Worm (Caenorhabditis elegans): ENCODE results near the gene flap-1.

Gene flap-1

DNA sequence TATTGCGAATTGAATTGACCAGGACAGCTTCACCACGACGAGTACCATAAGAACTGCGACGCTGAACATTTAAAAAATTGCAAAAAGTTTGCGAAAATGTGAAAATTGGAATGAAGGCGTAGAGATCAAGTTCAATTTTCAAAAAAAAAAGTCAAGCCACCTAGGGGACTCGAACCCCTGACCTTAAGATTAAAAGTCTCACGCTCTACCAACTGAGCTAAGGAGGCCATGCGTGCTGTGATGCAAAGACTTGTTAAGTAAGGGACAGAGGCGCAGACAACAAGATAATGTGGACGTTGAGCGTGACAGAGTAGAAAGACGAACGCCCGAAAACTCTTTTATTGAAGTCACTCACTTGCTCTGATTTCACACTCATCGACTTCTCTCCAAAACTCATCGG lies 41.1 kb downstream of the flap-1 start (continued):
- peak; percentile 85 for TF ChIP-seq ctbp-1 (GFP tag; IDR thresholded peaks at IDR 0.05)
- peak; percentile 38 for TF ChIP-seq gei-8 (GFP tag; optimal IDR thresholded peaks at IDR 0.05)
- TF ChIP-seq mdl-1 (tag; optimal IDR thresholded peaks at IDR 0.05), result peak; percentile 19 to 36
- peak; percentile 91 for TF ChIP-seq ceh-44 (GFP tag; IDR thresholded peaks at IDR 0.05)
- peak; percentile 8 for TF ChIP-seq R02D3.7 (tag; optimal IDR thresholded peaks at IDR 0.05)
- 0 out of 2 replicates have a peak, but pooled peaks have one; percentile 22 for TF ChIP-seq saeg-2 (GFP tag; IDR thresholded peaks at IDR 0.05)
- peak; percentile 88 for TF ChIP-seq F26F4.8 (GFP tag; conservative IDR thresholded peaks at IDR 0.05)
- TF ChIP-seq tra-1 (GFP tag; IDR thresholded peaks at IDR 0.05), result peak; percentile 92
- 0 out of 2 replicates have a peak, but pooled peaks have one; percentile 58 for TF ChIP-seq ZK337.2 (GFP tag; IDR thresholded peaks at IDR 0.05)
- no peak for TF ChIP-seq nhr-76 (tag; optimal IDR thresholded peaks at IDR 0.05)
- TF ChIP-seq unc-130 (GFP tag; optimal IDR thresholded peaks at IDR 0.05), result peak; percentile 51

DNA sequence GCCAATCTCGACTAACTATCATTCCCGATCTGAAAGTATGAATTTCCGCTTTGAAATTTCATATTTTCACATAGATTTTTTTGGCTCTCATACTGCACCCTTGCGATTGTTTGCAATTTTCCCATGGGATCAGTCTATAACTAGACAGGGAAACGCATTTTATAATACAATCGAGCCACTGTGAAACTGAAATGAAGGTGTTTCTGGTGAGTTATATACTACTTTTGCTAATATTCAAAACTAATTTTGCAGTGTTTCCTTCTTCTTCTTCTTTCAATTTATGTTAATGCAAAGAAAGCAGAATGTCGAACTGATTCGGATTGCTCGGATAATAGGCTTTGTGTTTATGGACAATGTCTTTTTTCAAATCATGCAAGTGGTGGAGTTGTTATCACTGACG lies 42.7 kb downstream of the flap-1 start:
- TF ChIP-seq daf-19 (GFP tag; conservative IDR thresholded peaks at IDR 0.05) (no peak), aha-1 (tag) (peak; percentile 1), unc-62 (GFP tag; optimal IDR thresholded peaks at IDR 0.05 in 1 of 2) (peak in 1 of 2 experiments; percentile 98), unc-62 (tag; optimal IDR thresholded peaks at IDR 0.05) (no peak), spr-3 (GFP tag; optimal IDR thresholded peaks at IDR 0.05) (no peak), lin-29 (GFP tag; IDR thresholded peaks at IDR 0.05) (no peak), saeg-2 (GFP tag; IDR thresholded peaks at IDR 0.05) (no peak)

DNA sequence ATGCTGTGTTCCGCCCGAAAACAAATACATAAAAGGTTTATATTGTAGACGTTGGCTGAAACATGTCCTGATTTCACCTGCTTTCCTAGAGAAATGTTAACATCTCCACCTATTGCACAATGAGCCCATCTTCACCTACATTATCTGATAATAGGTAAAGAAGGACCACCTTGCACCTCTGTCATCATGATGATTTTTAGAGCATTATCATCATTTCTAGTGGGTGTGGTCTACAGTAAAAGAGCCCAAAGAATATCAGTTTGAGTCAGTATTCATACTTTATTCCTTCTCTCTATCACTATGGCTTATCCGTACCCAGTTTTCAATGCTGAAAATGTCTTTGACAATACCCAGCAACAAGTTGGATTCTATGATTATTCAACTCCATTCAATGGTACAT lies 44.4 kb downstream of the flap-1 start, which contains the start of gene med-2:
med-2 (plus strand) TSS at position 301 of the 400 bp plus-strand sequence.
- TF ChIP-seq ceh-82 (tag; optimal IDR thresholded peaks at IDR 0.05) (no peak), gei-8 (GFP tag; optimal IDR thresholded peaks at IDR 0.05) (no peak), unc-62 (GFP tag; optimal IDR thresholded peaks at IDR 0.05 in 1 of 2) (peak in 1 of 2 experiments; percentile 67), unc-62 (tag; optimal IDR thresholded peaks at IDR 0.05) (no peak), nhr-10 (tag; optimal IDR thresholded peaks at IDR 0.05) (no peak)

DNA sequence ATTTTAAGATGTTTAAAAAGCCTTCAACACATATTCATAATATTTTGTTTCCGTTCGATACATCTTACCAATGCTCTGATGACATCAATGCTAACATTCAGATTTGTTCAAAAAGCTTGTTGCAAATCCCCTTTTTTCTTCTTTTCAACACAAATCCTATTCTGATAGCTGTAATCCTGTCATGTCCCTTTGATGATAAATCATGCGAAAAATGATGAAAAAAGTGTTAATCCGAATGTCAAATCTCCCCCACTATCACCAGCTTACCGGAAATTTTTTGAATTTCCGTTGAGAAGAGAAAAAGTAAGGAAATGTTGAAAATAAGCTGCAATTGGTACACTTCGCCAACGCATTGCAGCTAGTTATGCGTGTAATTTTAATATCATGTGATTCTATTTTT lies 46.9 kb downstream of the flap-1 start:
- TF ChIP-seq Y48G9A.11 (GFP tag; IDR thresholded peaks at IDR 0.05) (no peak), unc-62 (GFP tag; optimal IDR thresholded peaks at IDR 0.05 in 1 of 2) (peak in 1 of 2 experiments; percentile 85), unc-62 (tag; optimal IDR thresholded peaks at IDR 0.05) (no peak)

DNA sequence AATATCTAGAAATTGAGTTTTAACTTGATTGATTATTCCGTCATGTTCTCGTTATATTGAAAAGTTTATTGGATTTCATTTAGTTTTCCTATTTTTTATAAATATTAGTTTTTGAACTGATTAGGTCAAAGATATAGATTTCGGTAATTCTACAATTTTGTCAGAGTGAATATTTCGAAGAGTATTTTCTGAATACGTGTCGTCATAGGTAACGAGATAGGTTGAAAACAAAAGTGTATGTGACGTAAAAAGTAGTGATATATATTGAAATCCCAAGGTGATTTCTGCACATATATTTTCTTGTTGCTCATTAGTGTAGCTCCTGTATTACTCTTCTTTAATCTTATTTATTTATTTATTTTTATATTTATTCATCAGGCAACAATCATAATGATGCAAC lies 47.8 kb downstream of the flap-1 start, which contains the start of gene K04C2.7:
K04C2.7 (plus strand) TSS at position 301 of the 400 bp plus-strand sequence.
- TF ChIP-seq zfp-3 (GFP tag; conservative IDR thresholded peaks at IDR 0.05) (no peak), nhr-28 (tag; optimal IDR thresholded peaks at IDR 0.05) (no peak), mdt-29 (GFP tag; IDR thresholded peaks at IDR 0.05) (no peak), madf-5 (GFP tag; IDR thresholded peaks at IDR 0.05) (no peak), F10B5.3 (tag; optimal IDR thresholded peaks at IDR 0.05) (no peak), mxl-3 (GFP tag; optimal IDR thresholded peaks at IDR 0.05) (no peak)
